Worm (Caenorhabditis elegans) whole organism, L4 larva: ENCODE measurements around the gene phat-7.
A peak's percentile ranks its signal among the peaks of the same experiment; 100 is the strongest.

ENCODE experiments used
- D1046.2 ChIP-seq: fragments of 200-800 bp; sonication (Bioruptor generic); IDR thresholded peaks from 2 replicates; pipeline ENCODE4 v1.3.6; 2022; ENCODE audit warnings: missing genetic modification characterization, missing compliant biosample characterization
- F37D6.2 ChIP-seq: sonication (generic microtip); optimal IDR thresholded peaks from 2 replicates; lab custom pipeline; 2016; ENCODE audit warnings: mild to moderate bottlenecking, missing genetic modification characterization, missing compliant biosample characterization
- R02D3.7 ChIP-seq: fragments of 150-350 bp; sonication (generic microtip); optimal IDR thresholded peaks from 3 replicates; lab custom pipeline; 2014; ENCODE audit warnings: missing biosample characterization, missing genetic modification characterization
- T20F7.1 ChIP-seq: fragments of 200-800 bp; sonication (Bioruptor generic); optimal IDR thresholded peaks from 2 replicates; lab custom pipeline; 2018; ENCODE audit warnings: mild to moderate bottlenecking, missing genetic modification characterization, missing compliant biosample characterization
- Y105C5A.15 ChIP-seq: fragments of 200-800 bp; sonication (Bioruptor generic); IDR thresholded peaks from 2 replicates; pipeline ENCODE4 v1.3.6; 2022; ENCODE audit warnings: missing genetic modification characterization, missing compliant biosample characterization
- Y5F2A.4 ChIP-seq: fragments of 200-800 bp; sonication (Bioruptor generic); optimal IDR thresholded peaks from 2 replicates; lab custom pipeline; 2018; ENCODE audit warnings: mild to moderate bottlenecking, missing genetic modification characterization, missing compliant biosample characterization
- ZK337.2 ChIP-seq: fragments of 200-800 bp; sonication (Bioruptor generic); IDR thresholded peaks from 2 replicates; pipeline ENCODE4 v1.3.6; 2022; ENCODE audit warnings: missing genetic modification reagents, missing genetic modification characterization, missing compliant biosample characterization
- aha-1 ChIP-seq: fragments of 150-350 bp; peaks from one replicate; lab custom pipeline; 2014; ENCODE audit warnings: missing biosample characterization, missing genetic modification characterization
- ama-1 ChIP-seq: fragments of 150-350 bp; optimal IDR thresholded peaks from 2 replicates; lab custom pipeline; 2014; ENCODE audit warnings: inconsistent platforms, mixed read lengths
- arid-1 ChIP-seq: fragments of 200-800 bp; sonication (Bioruptor generic); conservative IDR thresholded peaks from 2 replicates; pipeline ENCODE4 v1.3.6; 2022; ENCODE audit warnings: missing genetic modification reagents, missing genetic modification characterization, missing compliant biosample characterization
- ceh-20 ChIP-seq: fragments of 200-800 bp; sonication (Bioruptor generic); IDR thresholded peaks from 2 replicates; pipeline ENCODE4 v1.3.6; 2022; ENCODE audit warnings: missing genetic modification reagents, missing genetic modification characterization, missing compliant biosample characterization
- ceh-32 ChIP-seq: sonication (generic microtip); optimal IDR thresholded peaks from 2 replicates; lab custom pipeline; 2016; ENCODE audit warnings: mild to moderate bottlenecking, missing genetic modification characterization, missing compliant biosample characterization; ENCODE audit not compliant: poor library complexity
- ces-1 ChIP-seq: fragments of 150-350 bp; sonication (generic microtip); optimal IDR thresholded peaks from 4 replicates; lab custom pipeline; 2014; ENCODE audit warnings: missing biosample characterization, missing genetic modification reagents, missing genetic modification characterization
- daf-16 ChIP-seq, 3 experiments: sonication (generic microtip); optimal IDR thresholded peaks; 2 replicates each; lab custom pipeline; 2016 to 2017; ENCODE audit warnings: missing genetic modification characterization in 3 of 3, missing genetic modification reagents in 3 of 3, mild to moderate bottlenecking in 2 of 3, missing compliant biosample characterization in 2 of 3, missing biosample characterization in 1 of 3, moderate library complexity in 1 of 3
- dmd-6 ChIP-seq: fragments of 200-800 bp; sonication (Bioruptor generic); IDR thresholded peaks from 2 replicates; pipeline ENCODE4 v1.3.6; 2022; ENCODE audit warnings: missing genetic modification reagents, missing genetic modification characterization, missing compliant biosample characterization
- dpl-1 ChIP-seq: fragments of 150-350 bp; optimal IDR thresholded peaks from 2 replicates; lab custom pipeline; 2014; ENCODE audit warnings: missing biosample characterization, missing genetic modification reagents, missing genetic modification characterization
- dve-1 ChIP-seq: sonication (generic microtip); optimal IDR thresholded peaks from 2 replicates; lab custom pipeline; 2017; ENCODE audit warnings: antibody characterized with exemption, mild to moderate bottlenecking, missing genetic modification characterization, missing compliant biosample characterization; ENCODE audit not compliant: insufficient read depth
- egl-27 ChIP-seq: sonication (generic microtip); optimal IDR thresholded peaks from 3 replicates; lab custom pipeline; 2017; ENCODE audit warnings: missing biosample characterization, missing genetic modification reagents, missing genetic modification characterization
- hlh-30 ChIP-seq: sonication (generic microtip); optimal IDR thresholded peaks from 2 replicates; lab custom pipeline; 2017; ENCODE audit warnings: antibody characterized with exemption, mild to moderate bottlenecking, missing genetic modification characterization, missing compliant biosample characterization; ENCODE audit not compliant: insufficient read depth
- hmg-1.1 ChIP-seq: fragments of 200-800 bp; sonication (Bioruptor generic); IDR thresholded peaks from 2 replicates; pipeline ENCODE4 v1.3.6; 2022; ENCODE audit warnings: missing genetic modification reagents, missing genetic modification characterization, missing compliant biosample characterization
- madf-5 ChIP-seq, 2 experiments: fragments of 200-800 bp; sonication (Bioruptor generic); IDR thresholded peaks; 2 replicates each; pipeline ENCODE4 v1.3.6; 2022; ENCODE audit warnings: missing compliant biosample characterization in 2 of 2, missing genetic modification characterization in 2 of 2
- mxl-2 ChIP-seq: fragments of 200-800 bp; sonication (Bioruptor generic); conservative IDR thresholded peaks from 2 replicates; pipeline ENCODE4 v1.3.6; 2022; ENCODE audit warnings: missing genetic modification reagents, missing genetic modification characterization, missing compliant biosample characterization
- nhr-11 ChIP-seq: fragments of 150-350 bp; optimal IDR thresholded peaks from 2 replicates; lab custom pipeline; 2014; ENCODE audit warnings: missing biosample characterization, missing genetic modification characterization
- nhr-28 ChIP-seq: fragments of 150-350 bp; optimal IDR thresholded peaks from 2 replicates; lab custom pipeline; 2014; ENCODE audit warnings: missing biosample characterization, missing genetic modification characterization
- pqm-1 ChIP-seq: sonication (generic microtip); optimal IDR thresholded peaks from 2 replicates; lab custom pipeline; 2017; ENCODE audit warnings: missing biosample characterization, missing genetic modification characterization
- sdz-12 ChIP-seq: fragments of 200-800 bp; sonication (Bioruptor generic); optimal IDR thresholded peaks from 2 replicates; lab custom pipeline; 2018; ENCODE audit warnings: mild to moderate bottlenecking, missing genetic modification characterization, missing compliant biosample characterization
- skn-1 ChIP-seq: fragments of 150-350 bp; optimal IDR thresholded peaks from 2 replicates; lab custom pipeline; 2014; ENCODE audit warnings: missing biosample characterization, missing genetic modification characterization
- snpc-1.2 ChIP-seq: fragments of 200-800 bp; sonication (Bioruptor generic); IDR thresholded peaks from 2 replicates; pipeline ENCODE4 v1.3.6; 2022; ENCODE audit warnings: missing genetic modification reagents, missing genetic modification characterization, missing compliant biosample characterization
- snpc-4 ChIP-seq: fragments of 150-350 bp; optimal IDR thresholded peaks from 2 replicates; lab custom pipeline; 2014; ENCODE audit warnings: missing biosample characterization, missing genetic modification characterization
- spr-1 ChIP-seq: sonication (generic microtip); optimal IDR thresholded peaks from 2 replicates; lab custom pipeline; 2016; ENCODE audit warnings: mild to moderate bottlenecking, missing genetic modification characterization, missing compliant biosample characterization
- unc-39 ChIP-seq: sonication (generic microtip); optimal IDR thresholded peaks from 2 replicates; lab custom pipeline; 2017; ENCODE audit warnings: missing biosample characterization, missing genetic modification characterization
- unc-62 ChIP-seq, 3 experiments: fragments of 150-350 bp in 1 of 3; sonication (generic microtip); optimal IDR thresholded peaks in 2 of 3; peaks in 1 of 3; 1 replicate in 1 of 3; 2 replicates in 2 of 3; lab custom pipeline; 2014 to 2017; ENCODE audit warnings: missing biosample characterization in 3 of 3, missing genetic modification characterization in 3 of 3, missing genetic modification reagents in 3 of 3, missing genotype in 1 of 3
- vab-7 ChIP-seq: fragments of 200-800 bp; sonication (Bioruptor generic); IDR thresholded peaks from 2 replicates; pipeline ENCODE4 v1.3.6; 2022; ENCODE audit warnings: missing genetic modification reagents, missing genetic modification characterization, missing compliant biosample characterization
- zfp-2 ChIP-seq: sonication (generic microtip); optimal IDR thresholded peaks from 2 replicates; lab custom pipeline; 2016; ENCODE audit warnings: mild to moderate bottlenecking, missing genetic modification characterization, missing compliant biosample characterization
- zfp-3 ChIP-seq: fragments of 200-800 bp; sonication (Bioruptor generic); conservative IDR thresholded peaks from 2 replicates; pipeline ENCODE4 v1.3.6; 2022; ENCODE audit warnings: missing genetic modification reagents, missing genetic modification characterization, missing compliant biosample characterization
- zip-2 ChIP-seq: fragments of 150-350 bp; optimal IDR thresholded peaks from 2 replicates; lab custom pipeline; 2014; ENCODE audit warnings: missing biosample characterization, missing genetic modification characterization
- ztf-11 ChIP-seq: fragments of 150-350 bp; optimal IDR thresholded peaks from 2 replicates; lab custom pipeline; 2014; ENCODE audit warnings: missing biosample characterization, missing genetic modification characterization
- ztf-7 ChIP-seq: fragments of 150-350 bp; optimal IDR thresholded peaks from 2 replicates; lab custom pipeline; 2014; ENCODE audit warnings: missing biosample characterization, missing genetic modification characterization

phat-7 gene

ce11 chrV:4034303-4034702 lies 11.9 kb upstream of the phat-7 start, which contains the start of gene C49G7.7:
Gene C49G7.7 (plus strand): TSS chrV:4034476.
- TF ChIP-seq vab-7 (GFP tag; lab: Robert Waterston, UW) (no peak), pqm-1 (tag; lab: Kevin White, UChicago) (peak; percentile 29), zip-2 (tag; lab: Kevin White, UChicago) (peak; percentile 58), aha-1 (tag; lab: Kevin White, UChicago) (peak; percentile 32), daf-16 (GFP tag; optimal IDR thresholded peaks at IDR 0.05; lab: Kevin White, UChicago) (no peak), daf-16 (tag; optimal IDR thresholded peaks at IDR 0.05; lab: Kevin White, UChicago) (peak; percentile 27)
- TF ChIP-seq, all 104 proteins: peak for 4

- TF ChIP-seq zfp-2 (tag; lab: Kevin White, UChicago) (no peak), ces-1 (GFP tag; lab: Kevin White, UChicago) (no peak), madf-5 (GFP tag; IDR thresholded peaks at IDR 0.05; lab: Robert Waterston, UW) (no peak), spr-1 (tag; lab: Kevin White, UChicago) (no peak), R02D3.7 (tag; lab: Kevin White, UChicago) (no peak)
Observed at ce11 chrV:4035811-4036210, 10.4 kb upstream of the phat-7 start, which contains the start of gene C49G7.13. Gene C49G7.13 (plus strand): TSS chrV:4036111.

ce11 chrV:4038110-4038509 lies 8.1 kb upstream of the phat-7 start, which contains the start of gene C49G7.12:
Gene C49G7.12 (plus strand): TSS chrV:4038410.
- no peak for TF ChIP-seq sdz-12
- TF ChIP-seq snpc-1.2 (GFP tag; lab: Robert Waterston, UW): no peak
- TF ChIP-seq ztf-11 (tag; lab: Kevin White, UChicago): no peak
- TF ChIP-seq unc-39 (tag; lab: Kevin White, UChicago): no peak
- no peak for TF ChIP-seq mxl-2 (GFP tag; lab: Robert Waterston, UW)
- TF ChIP-seq pqm-1 (tag; lab: Kevin White, UChicago): no peak
- no peak for TF ChIP-seq ceh-20
- TF ChIP-seq R02D3.7 (tag; lab: Kevin White, UChicago): no peak

ce11 chrV:4038557-4038956 lies 7.7 kb upstream of the phat-7 start:
- TF ChIP-seq F37D6.2 (tag; lab: Kevin White, UChicago): no peak
- TF ChIP-seq zfp-3 (GFP tag; lab: Robert Waterston, UW): no peak
- TF ChIP-seq ztf-11 (tag; lab: Kevin White, UChicago): no peak
- TF ChIP-seq hlh-30 (tag; lab: Kevin White, UChicago): no peak
- TF ChIP-seq D1046.2: no peak
- no peak for TF ChIP-seq ces-1 (GFP tag; lab: Kevin White, UChicago)
- no peak for TF ChIP-seq ceh-32 (tag; lab: Kevin White, UChicago)
- no peak for TF ChIP-seq snpc-4 (tag; lab: Kevin White, UChicago)
- TF ChIP-seq zip-2 (tag; lab: Kevin White, UChicago): peak; percentile 63
- TF ChIP-seq, all 104 proteins: peak for 1

ce11 chrV:4041853-4042424 lies 4.3 kb upstream of the phat-7 start, which contains the start of the genes C49G7.10 and irg-2:
Gene C49G7.10 (minus strand): TSS chrV:4042021.
Gene irg-2 (plus strand): TSS chrV:4042181.
- no peak for TF ChIP-seq ama-1 (lab: Kevin White, UChicago)
- peak; percentile 12 for TF ChIP-seq pqm-1 (tag; lab: Kevin White, UChicago)
- TF ChIP-seq hlh-30 (tag; lab: Kevin White, UChicago): no peak
- peak; percentile 100 for TF ChIP-seq zip-2 (tag; lab: Kevin White, UChicago)
- TF ChIP-seq dpl-1: peak; percentile 7
- TF ChIP-seq dve-1 (tag; lab: Kevin White, UChicago): peak; percentile 59
- peak in 1 of 2 experiments; percentile 14 for TF ChIP-seq unc-62 (GFP tag; optimal IDR thresholded peaks at IDR 0.05 in 1 of 2; lab: Kevin White, UChicago)
- no peak for TF ChIP-seq unc-62 (tag; optimal IDR thresholded peaks at IDR 0.05; lab: Kevin White, UChicago)
- TF ChIP-seq R02D3.7 (tag; lab: Kevin White, UChicago): no peak
- peak; percentile 18 for TF ChIP-seq nhr-28 (tag; lab: Kevin White, UChicago)
- TF ChIP-seq egl-27 (tag; lab: Kevin White, UChicago): no peak
- no peak for TF ChIP-seq Y105C5A.15 (GFP tag; lab: Robert Waterston, UW)
- no peak for TF ChIP-seq arid-1 (GFP tag; lab: Robert Waterston, UW)
- TF ChIP-seq Y5F2A.4 (GFP tag; lab: Kevin White, UChicago): no peak
- peak; percentile 31 for TF ChIP-seq T20F7.1 (GFP tag; lab: Kevin White, UChicago)
- TF ChIP-seq dmd-6 (GFP tag; lab: Robert Waterston, UW): peak; percentile 62
- no peak for TF ChIP-seq skn-1 (tag; lab: Kevin White, UChicago)
- TF ChIP-seq hmg-1.1: no peak
- TF ChIP-seq ZK337.2: no peak
- peak; percentile 46 for TF ChIP-seq nhr-11 (tag; lab: Kevin White, UChicago)
- TF ChIP-seq ztf-7 (tag; lab: Kevin White, UChicago): peak; percentile 98
